Fruit fly (Drosophila melanogaster) whole organism, embryonic: ENCODE data around the gene Tsp29Fa.

Source experiments
- CG10147 ChIP-seq: fragments of 200-800 bp; sonication (Bioruptor generic); optimal IDR thresholded peaks from 2 replicates; lab custom pipeline; 2019; ENCODE audit warnings: missing biosample characterization, mild to moderate bottlenecking, missing genetic modification characterization, moderate library complexity
- CG10209 ChIP-seq: fragments of 200-800 bp; sonication (Bioruptor generic); optimal IDR thresholded peaks from 3 replicates; lab custom pipeline; 2017; ENCODE audit warnings: missing biosample characterization, mild to moderate bottlenecking, missing genetic modification characterization, missing genetic modification reagents
- CG10959 ChIP-seq: fragments of 200-800 bp; sonication (Bioruptor generic); IDR thresholded peaks from 2 replicates; pipeline ENCODE4 v1.3.6; 2022; ENCODE audit warnings: missing biosample characterization, missing genetic modification characterization
- CG12391 ChIP-seq: fragments of 200-800 bp; sonication (Bioruptor generic); optimal IDR thresholded peaks from 3 replicates; lab custom pipeline; 2018; ENCODE audit warnings: missing biosample characterization, mild to moderate bottlenecking, missing genetic modification characterization, moderate library complexity
- CG13123 ChIP-seq: fragments of 200-800 bp; sonication (Bioruptor generic); optimal IDR thresholded peaks from 2 replicates; lab custom pipeline; 2016; ENCODE audit warnings: missing biosample characterization, missing genetic modification characterization
- CG13296 ChIP-seq: fragments of 200-800 bp; sonication (Bioruptor generic); optimal IDR thresholded peaks from 3 replicates; lab custom pipeline; 2018; ENCODE audit warnings: missing biosample characterization, mild to moderate bottlenecking, missing genetic modification characterization
- CG13894 ChIP-seq: fragments of 200-800 bp; sonication (Bioruptor generic); optimal IDR thresholded peaks from 3 replicates; lab custom pipeline; 2018; ENCODE audit warnings: missing biosample characterization, mild to moderate bottlenecking, missing genetic modification characterization, moderate library complexity
- CG15514 ChIP-seq: fragments of 200-800 bp; sonication (Bioruptor generic); optimal IDR thresholded peaks from 3 replicates; lab custom pipeline; 2017; ENCODE audit warnings: missing biosample characterization, missing genetic modification characterization, mild to moderate bottlenecking, moderate library complexity, missing genetic modification reagents
- CG16863 ChIP-seq: fragments of 200-800 bp; sonication (Bioruptor generic); optimal IDR thresholded peaks from 3 replicates; lab custom pipeline; 2016; ENCODE audit warnings: missing biosample characterization, missing genetic modification characterization
- CG1792 ChIP-seq: fragments of 200-800 bp; sonication (Bioruptor generic); optimal IDR thresholded peaks from 2 replicates; lab custom pipeline; 2016; ENCODE audit warnings: missing biosample characterization, missing genetic modification characterization
- CG18764 ChIP-seq: fragments of 200-800 bp; sonication (Bioruptor generic); optimal IDR thresholded peaks from 3 replicates; lab custom pipeline; 2016; ENCODE audit warnings: missing biosample characterization, missing genetic modification characterization
- CG30403 ChIP-seq: fragments of 200-800 bp; sonication (Bioruptor generic); optimal IDR thresholded peaks from 3 replicates; lab custom pipeline; 2016; ENCODE audit warnings: missing biosample characterization, missing genetic modification characterization
- CG31224 ChIP-seq: fragments of 200-800 bp; sonication (Bioruptor generic); IDR thresholded peaks from 2 replicates; pipeline ENCODE4 v1.3.6; 2022; ENCODE audit warnings: missing biosample characterization, missing genetic modification characterization
- CG4424 ChIP-seq: fragments of 200-800 bp; sonication (Bioruptor generic); optimal IDR thresholded peaks from 3 replicates; lab custom pipeline; 2016; ENCODE audit warnings: missing biosample characterization, missing genetic modification characterization
- CG4617 ChIP-seq: fragments of 200-800 bp; sonication (Bioruptor generic); optimal IDR thresholded peaks from 3 replicates; lab custom pipeline; 2016; ENCODE audit warnings: missing biosample characterization, missing genetic modification characterization, borderline replicate concordance
- CG7357 ChIP-seq: fragments of 200-800 bp; sonication (Bioruptor generic); IDR thresholded peaks from 3 replicates; pipeline ENCODE4 v1.3.6; 2022; ENCODE audit warnings: missing biosample characterization, missing genetic modification characterization
- CG7987 ChIP-seq: fragments of 200-800 bp; sonication (Bioruptor generic); optimal IDR thresholded peaks from 2 replicates; lab custom pipeline; 2018; ENCODE audit warnings: missing biosample characterization, mild to moderate bottlenecking, missing genetic modification characterization, moderate library complexity
- CoRest ChIP-seq: fragments of 200-800 bp; sonication (Bioruptor generic); optimal IDR thresholded peaks from 3 replicates; lab custom pipeline; 2018; ENCODE audit warnings: missing biosample characterization, mild to moderate bottlenecking, missing genetic modification characterization, moderate library complexity
- Doc3 ChIP-seq: fragments of 200-800 bp; sonication (Bioruptor generic); IDR thresholded peaks from 3 replicates; pipeline ENCODE4 v1.3.6; 2022; ENCODE audit warnings: missing biosample characterization, missing genetic modification characterization; ENCODE audit not compliant: partially characterized antibody
- Ets97D ChIP-seq: fragments of 200-800 bp; sonication (Bioruptor generic); optimal IDR thresholded peaks from 3 replicates; lab custom pipeline; 2016; ENCODE audit warnings: missing biosample characterization, missing genetic modification characterization
- Fer2 ChIP-seq: fragments of 200-800 bp; sonication (Bioruptor generic); optimal IDR thresholded peaks from 2 replicates; lab custom pipeline; 2018; ENCODE audit warnings: missing biosample characterization, mild to moderate bottlenecking, missing genetic modification characterization, moderate library complexity
- Mes4 ChIP-seq: fragments of 200-800 bp; sonication (Bioruptor generic); optimal IDR thresholded peaks from 2 replicates; lab custom pipeline; 2016; ENCODE audit warnings: missing biosample characterization, missing genetic modification characterization
- Mrtf ChIP-seq: fragments of 200-800 bp; sonication (Bioruptor generic); IDR thresholded peaks from 3 replicates; pipeline ENCODE4 v1.3.6; 2022; ENCODE audit warnings: missing biosample characterization, missing genetic modification characterization
- Nf-YB ChIP-seq: fragments of 200-800 bp; sonication (Bioruptor generic); optimal IDR thresholded peaks from 3 replicates; lab custom pipeline; 2019; ENCODE audit warnings: missing biosample characterization, mild to moderate bottlenecking, missing genetic modification characterization, moderate library complexity
- Oli ChIP-seq: fragments of 200-800 bp; sonication (Bioruptor generic); optimal IDR thresholded peaks from 2 replicates; lab custom pipeline; 2018; ENCODE audit warnings: missing biosample characterization, mild to moderate bottlenecking, missing genetic modification characterization, moderate library complexity
- Pdp1 ChIP-seq, 2 experiments: fragments of 200-800 bp; sonication (Bioruptor generic); optimal IDR thresholded peaks; 3 replicates each; lab custom pipeline; 2016; ENCODE audit warnings: missing biosample characterization in 2 of 2, missing genetic modification characterization in 2 of 2, mild to moderate bottlenecking in 1 of 2, moderate library complexity in 1 of 2
- Poxn ChIP-seq: fragments of 200-800 bp; sonication (Bioruptor generic); IDR thresholded peaks from 2 replicates; pipeline ENCODE4 v1.3.6; 2022; ENCODE audit warnings: missing biosample characterization, missing genetic modification characterization
- Ssrp ChIP-seq: fragments of 200-800 bp; sonication (Bioruptor generic); optimal IDR thresholded peaks from 2 replicates; lab custom pipeline; 2018; ENCODE audit warnings: missing biosample characterization, mild to moderate bottlenecking, missing genetic modification characterization, moderate library complexity
- Trl ChIP-seq, 3 experiments: fragments of >200 bp in 2 of 3; fragments of 200-800 bp in 1 of 3; sonication (Bioruptor generic) in 1 of 3; optimal IDR thresholded peaks; 2 replicates in 1 of 3; 3 replicates in 2 of 3; lab custom pipeline; 2016 to 2017; ENCODE audit warnings: missing biosample characterization in 1 of 3, missing genetic modification characterization in 1 of 3
- az2 ChIP-seq: fragments of 200-800 bp; sonication (Bioruptor generic); optimal IDR thresholded peaks from 3 replicates; lab custom pipeline; 2016; ENCODE audit warnings: missing biosample characterization, missing genetic modification characterization
- emc ChIP-seq: fragments of 200-800 bp; sonication (Bioruptor generic); optimal IDR thresholded peaks from 2 replicates; lab custom pipeline; 2016; ENCODE audit warnings: missing biosample characterization, missing genetic modification characterization
- fd64A ChIP-seq: fragments of 200-800 bp; sonication (Bioruptor generic); optimal IDR thresholded peaks from 3 replicates; lab custom pipeline; 2018; ENCODE audit warnings: missing biosample characterization, mild to moderate bottlenecking, missing genetic modification characterization
- grau ChIP-seq: fragments of 200-800 bp; optimal IDR thresholded peaks from 3 replicates; lab custom pipeline; 2019; ENCODE audit warnings: missing biosample characterization, mild to moderate bottlenecking, missing genetic modification characterization, moderate library complexity
- hth ChIP-seq: fragments of >200 bp; optimal IDR thresholded peaks from 2 replicates; lab custom pipeline; 2017; ENCODE audit warnings: inconsistent platforms
- jigr1 ChIP-seq: fragments of 200-800 bp; sonication (Bioruptor generic); IDR thresholded peaks from 3 replicates; pipeline ENCODE4 v1.3.6; 2022; ENCODE audit warnings: missing biosample characterization, missing genetic modification characterization
- klu ChIP-seq: fragments of 200-800 bp; sonication (Bioruptor generic); IDR thresholded peaks from 2 replicates; pipeline ENCODE4 v1.3.6; 2022; ENCODE audit warnings: missing biosample characterization, missing genetic modification characterization
- lola ChIP-seq, 3 experiments: fragments of >200 bp in 2 of 3; fragments of 200-800 bp in 1 of 3; sonication (Bioruptor generic) in 1 of 3; optimal IDR thresholded peaks; 2 replicates each; lab custom pipeline; 2017 to 2019; ENCODE audit warnings: missing biosample characterization in 3 of 3, missing genetic modification characterization in 3 of 3, mild to moderate bottlenecking in 1 of 3, moderate library complexity in 1 of 3
- nerfin-1 ChIP-seq: fragments of 200-800 bp; sonication (Bioruptor generic); optimal IDR thresholded peaks from 3 replicates; lab custom pipeline; 2019; ENCODE audit warnings: missing biosample characterization, mild to moderate bottlenecking, missing genetic modification characterization, moderate library complexity
- nerfin-2 ChIP-seq: fragments of 200-800 bp; sonication (Bioruptor generic); IDR thresholded peaks from 2 replicates; pipeline ENCODE4 v1.3.6; 2022; ENCODE audit warnings: missing biosample characterization, missing genetic modification characterization; ENCODE audit not compliant: partially characterized antibody
- nom ChIP-seq: fragments of 200-800 bp; sonication (Bioruptor generic); optimal IDR thresholded peaks from 2 replicates; lab custom pipeline; 2017; ENCODE audit warnings: missing biosample characterization, missing genetic modification characterization, mild to moderate bottlenecking, moderate library complexity, missing genetic modification reagents
- pros ChIP-seq: fragments of 200-800 bp; sonication (Bioruptor generic); optimal IDR thresholded peaks from 3 replicates; lab custom pipeline; 2019; ENCODE audit warnings: missing biosample characterization, mild to moderate bottlenecking, missing genetic modification characterization, moderate library complexity
- shn ChIP-seq: fragments of 200-800 bp; sonication (Bioruptor generic); optimal IDR thresholded peaks from 3 replicates; lab custom pipeline; 2016; ENCODE audit warnings: missing biosample characterization, missing genetic modification characterization
- tap ChIP-seq: fragments of 200-800 bp; optimal IDR thresholded peaks from 3 replicates; lab custom pipeline; 2019; ENCODE audit warnings: missing biosample characterization, mild to moderate bottlenecking, missing genetic modification characterization, moderate library complexity
- tgo ChIP-seq: fragments of 200-800 bp; sonication (Bioruptor generic); IDR thresholded peaks from 3 replicates; pipeline ENCODE4 v1.3.6; 2022; ENCODE audit warnings: missing biosample characterization, missing genetic modification characterization
- tio ChIP-seq: fragments of 200-800 bp; sonication (Bioruptor generic); optimal IDR thresholded peaks from 2 replicates; lab custom pipeline; 2017; ENCODE audit warnings: missing biosample characterization, missing genetic modification characterization, inconsistent platforms
- wek ChIP-seq: fragments of 200-800 bp; sonication (Bioruptor generic); optimal IDR thresholded peaks from 3 replicates; lab custom pipeline; 2018; ENCODE audit warnings: missing biosample characterization, mild to moderate bottlenecking, missing genetic modification characterization, moderate library complexity
- wor ChIP-seq: fragments of 200-800 bp; sonication (Bioruptor generic); IDR thresholded peaks from 2 replicates; pipeline ENCODE4 v1.3.6; 2022; ENCODE audit warnings: missing biosample characterization, missing genetic modification characterization
- yki ChIP-seq: fragments of >200 bp; optimal IDR thresholded peaks from 3 replicates; lab custom pipeline; 2018

Gene Tsp29Fa

dm6 chr2L:8897954-8898713 is 35.6 kb upstream of the Tsp29Fa start (continued):
- TF ChIP-seq Trl (optimal IDR thresholded peaks at IDR 0.05; lab: Kevin White, UChicago) (peak; percentile 68 to 72), Trl (GFP tag; optimal IDR thresholded peaks at IDR 0.05; lab: Kevin White, UChicago) (no peak), CG10147 (GFP tag; lab: Kevin White, UChicago) (peak; percentile 58), CG7987 (GFP tag; lab: Kevin White, UChicago) (no peak), lola (GFP tag; optimal IDR thresholded peaks at IDR 0.05; lab: Kevin White, UChicago) (peak in 1 of 3 experiments; percentile 36), CG4424 (GFP tag; lab: Kevin White, UChicago) (peak; percentile 5), nerfin-1 (peak; percentile 28), tio (peak; percentile 34), tgo (peak; percentile 32; the same call in 2 of the 3 replicates), CG18764 (GFP tag; lab: Kevin White, UChicago) (no peak), Pdp1 (GFP tag; optimal IDR thresholded peaks at IDR 0.05; lab: Kevin White, UChicago) (peak in 1 of 2 experiments; percentile 76), nom (GFP tag; lab: Kevin White, UChicago) (peak; percentile 54), Fer2 (tag; lab: Kevin White, UChicago) (peak; percentile 20), CoRest (peak; percentile 65), az2 (GFP tag; lab: Kevin White, UChicago) (peak; percentile 36), Oli (tag; lab: Kevin White, UChicago) (peak; percentile 58), yki (lab: Kevin White, UChicago) (no peak), CG10959 (GFP tag; lab: Robert Waterston, UW) (no peak), hth (lab: Kevin White, UChicago) (no peak), CG15514 (peak; percentile 16), CG16863 (GFP tag; lab: Kevin White, UChicago) (no peak), Mes4 (GFP tag; lab: Kevin White, UChicago) (no peak), wek (GFP tag; lab: Kevin White, UChicago) (no peak), klu (GFP tag; lab: Robert Waterston, UW) (no peak), fd64A (no peak), Doc3 (GFP tag; lab: Robert Waterston, UW) (no peak), Ets97D (GFP tag; lab: Kevin White, UChicago) (no peak), Nf-YB (GFP tag; lab: Kevin White, UChicago) (peak; percentile 2), jigr1 (GFP tag; lab: Robert Waterston, UW) (0 out of 3 replicates have a peak, but pooled peaks have one; percentile 9), CG10209 (GFP tag; lab: Kevin White, UChicago) (peak; percentile 63), CG12391 (tag; lab: Kevin White, UChicago) (peak; percentile 56), CG1792 (GFP tag; lab: Kevin White, UChicago) (no peak), wor (GFP tag; lab: Robert Waterston, UW) (peak; percentile 19; the same call in 1 of the 2 replicates), pros (GFP tag; lab: Kevin White, UChicago) (no peak), emc (GFP tag; lab: Kevin White, UChicago) (no peak), nerfin-2 (GFP tag; lab: Robert Waterston, UW) (no peak), Mrtf (GFP tag; lab: Robert Waterston, UW) (no peak), tap (tag; lab: Kevin White, UChicago) (peak; percentile 57), CG31224 (GFP tag; lab: Robert Waterston, UW) (peak; percentile 21; the same call in 1 of the 2 replicates), CG7357 (GFP tag; lab: Robert Waterston, UW) (no peak), CG13296 (peak; percentile 53), CG13894 (tag; lab: Kevin White, UChicago) (no peak), shn (GFP tag; lab: Kevin White, UChicago) (no peak), Ssrp (peak; percentile 52), CG30403 (GFP tag; lab: Kevin White, UChicago) (peak; percentile 58), CG13123 (GFP tag; lab: Kevin White, UChicago) (no peak), CG4617 (no peak), grau (tag; lab: Kevin White, UChicago) (peak; percentile 68), Poxn (GFP tag; lab: Robert Waterston, UW) (no peak)
